Fruit fly (Drosophila melanogaster) whole organism, wandering third instar larva: ENCODE measurements around the gene sesB.

Experiments used
- Abd-B ChIP-seq: fragments of >200 bp; optimal IDR thresholded peaks from 2 replicates; lab custom pipeline; 2017; ENCODE audit warnings: missing biosample characterization, missing genetic modification characterization
- CG32264 ChIP-seq: fragments of 200-800 bp; sonication (Bioruptor generic); optimal IDR thresholded peaks from 2 replicates; lab custom pipeline; 2016; ENCODE audit warnings: missing biosample characterization, missing genetic modification characterization
- CG9705 ChIP-seq: fragments of 200-800 bp; sonication (Bioruptor generic); optimal IDR thresholded peaks from 2 replicates; lab custom pipeline; 2018; ENCODE audit warnings: missing biosample characterization, mild to moderate bottlenecking, missing genetic modification characterization
- CrebA ChIP-seq: fragments of 200-800 bp; sonication (Bioruptor generic); optimal IDR thresholded peaks from 2 replicates; lab custom pipeline; 2016; ENCODE audit warnings: missing biosample characterization, mild to moderate bottlenecking, missing genetic modification characterization, borderline replicate concordance
- Dfd ChIP-seq: fragments of >200 bp; optimal IDR thresholded peaks from 2 replicates; lab custom pipeline; 2017; ENCODE audit warnings: missing biosample characterization, missing genetic modification characterization
- Dif ChIP-seq: fragments of 200-275, 200-300 bp; sonication (Bioruptor generic); optimal IDR thresholded peaks from 2 replicates; lab custom pipeline; 2018; ENCODE audit warnings: missing biosample characterization, missing genetic modification characterization; ENCODE audit not compliant: partially characterized antibody
- GATAd ChIP-seq: sonication (Bioruptor generic); optimal IDR thresholded peaks from 2 replicates; lab custom pipeline; 2016; ENCODE audit warnings: missing biosample characterization, missing genetic modification characterization
- HLH106 ChIP-seq: fragments of 200-800 bp; optimal IDR thresholded peaks from 3 replicates; lab custom pipeline; 2019; ENCODE audit warnings: missing biosample characterization, mild to moderate bottlenecking, missing genetic modification characterization, moderate library complexity
- Hnf4 ChIP-seq: fragments of 200-800 bp; sonication (Bioruptor generic); optimal IDR thresholded peaks from 2 replicates; lab custom pipeline; 2016; ENCODE audit warnings: missing biosample characterization, mild to moderate bottlenecking, missing genetic modification characterization
- Hr78 ChIP-seq: fragments of >200 bp; optimal IDR thresholded peaks from 2 replicates; lab custom pipeline; 2017; ENCODE audit warnings: missing biosample characterization, missing genetic modification characterization
- Hr83 ChIP-seq: fragments of 200-300 bp; sonication (Bioruptor generic); optimal IDR thresholded peaks from 2 replicates; lab custom pipeline; 2016; ENCODE audit warnings: missing biosample characterization, mild to moderate bottlenecking, missing genetic modification characterization, moderate library complexity; ENCODE audit not compliant: poor library complexity, severe bottlenecking
- Jra ChIP-seq: sonication (Bioruptor generic); optimal IDR thresholded peaks from 2 replicates; lab custom pipeline; 2016; ENCODE audit warnings: missing biosample characterization, missing genetic modification characterization
- Mio ChIP-seq: sonication (Bioruptor generic); optimal IDR thresholded peaks from 2 replicates; lab custom pipeline; 2016; ENCODE audit warnings: missing biosample characterization, missing genetic modification characterization
- Myc ChIP-seq: fragments of >200 bp; optimal IDR thresholded peaks from 2 replicates; lab custom pipeline; 2017
- N ChIP-seq: fragments of >200 bp; optimal IDR thresholded peaks from 2 replicates; lab custom pipeline; 2018; ENCODE audit warnings: missing biosample characterization, missing external identifiers, missing genetic modification characterization
- OdsH ChIP-seq: fragments of 200-800 bp; sonication (Bioruptor generic); optimal IDR thresholded peaks from 2 replicates; lab custom pipeline; 2016; ENCODE audit warnings: missing biosample characterization, mild to moderate bottlenecking, missing genetic modification characterization
- Rel ChIP-seq, 2 experiments: fragments of 200-800 bp; sonication (Bioruptor generic) in 1 of 2; optimal IDR thresholded peaks; 2 replicates in 1 of 2; 3 replicates in 1 of 2; lab custom pipeline; 2016 to 2019; ENCODE audit warnings: mild to moderate bottlenecking in 2 of 2, missing biosample characterization in 2 of 2, missing genetic modification characterization in 2 of 2, moderate library complexity in 1 of 2
- Sp1 ChIP-seq: fragments of 200-800 bp; sonication (Bioruptor generic); optimal IDR thresholded peaks from 3 replicates; lab custom pipeline; 2019; ENCODE audit warnings: missing biosample characterization, mild to moderate bottlenecking, missing genetic modification characterization, moderate library complexity
- Vsx2 ChIP-seq: fragments of 200-300, 225-300 bp; sonication (Bioruptor generic); optimal IDR thresholded peaks from 2 replicates; lab custom pipeline; 2018; ENCODE audit warnings: missing biosample characterization, missing genetic modification characterization; ENCODE audit not compliant: partially characterized antibody
- br ChIP-seq: fragments of 200-800 bp; sonication (Bioruptor generic); optimal IDR thresholded peaks from 2 replicates; lab custom pipeline; 2016; ENCODE audit warnings: missing biosample characterization, missing genetic modification characterization
- brk ChIP-seq: fragments of 200-800 bp; sonication (Bioruptor generic); optimal IDR thresholded peaks from 2 replicates; lab custom pipeline; 2016; ENCODE audit warnings: missing biosample characterization, mild to moderate bottlenecking, missing genetic modification characterization
- dl ChIP-seq, 2 experiments: fragments of 175-275, 200-275 bp in 1 of 2; fragments of 200-275 bp in 1 of 2; sonication (Bioruptor generic); optimal IDR thresholded peaks; lab custom pipeline; 2018; ENCODE audit warnings: mild to moderate bottlenecking in 2 of 2, missing biosample characterization in 2 of 2, missing genetic modification characterization in 2 of 2, moderate library complexity in 2 of 2; ENCODE audit not compliant: partially characterized antibody in 2 of 2, insufficient read depth in 1 of 2
- dmrt93B ChIP-seq: fragments of 200-800 bp; sonication (Bioruptor generic); optimal IDR thresholded peaks from 2 replicates; lab custom pipeline; 2018; ENCODE audit warnings: missing biosample characterization, mild to moderate bottlenecking, missing genetic modification characterization
- dsf ChIP-seq: sonication (Bioruptor generic); optimal IDR thresholded peaks from 2 replicates; lab custom pipeline; 2016; ENCODE audit warnings: missing biosample characterization, missing genetic modification characterization, borderline replicate concordance
- ey ChIP-seq: fragments of 200-800 bp; sonication (Bioruptor generic); optimal IDR thresholded peaks from 2 replicates; lab custom pipeline; 2016; ENCODE audit warnings: missing biosample characterization, missing genetic modification characterization
- foxo ChIP-seq, 2 experiments: fragments of 200-800 bp; sonication (Bioruptor generic); optimal IDR thresholded peaks; 2 replicates in 1 of 2; 3 replicates in 1 of 2; lab custom pipeline; 2016 to 2017; ENCODE audit warnings: missing biosample characterization in 2 of 2, missing genetic modification characterization in 2 of 2
- fru ChIP-seq: fragments of 200-800 bp; sonication (Bioruptor generic); optimal IDR thresholded peaks from 3 replicates; lab custom pipeline; 2016; ENCODE audit warnings: missing biosample characterization, mild to moderate bottlenecking, missing genetic modification characterization
- h ChIP-seq: fragments of 200-800 bp; sonication (Bioruptor generic); optimal IDR thresholded peaks from 3 replicates; lab custom pipeline; 2016; ENCODE audit warnings: missing biosample characterization, mild to moderate bottlenecking, missing genetic modification characterization
- jim ChIP-seq: fragments of 175-275, 200-325 bp; sonication (Bioruptor generic); optimal IDR thresholded peaks from 2 replicates; lab custom pipeline; 2016; ENCODE audit warnings: missing biosample characterization, mild to moderate bottlenecking, missing genetic modification characterization
- lola ChIP-seq: fragments of >200 bp; optimal IDR thresholded peaks from 2 replicates; lab custom pipeline; 2017; ENCODE audit warnings: missing biosample characterization, missing genetic modification characterization
- pan ChIP-seq: fragments of >200 bp; optimal IDR thresholded peaks from 2 replicates; lab custom pipeline; 2017
- psq ChIP-seq: fragments of 200-800 bp; sonication (Bioruptor generic); optimal IDR thresholded peaks from 3 replicates; lab custom pipeline; 2017; ENCODE audit warnings: missing biosample characterization, mild to moderate bottlenecking, missing genetic modification characterization, moderate library complexity
- rgr ChIP-seq: fragments of 200-800 bp; sonication (Bioruptor generic); optimal IDR thresholded peaks from 3 replicates; lab custom pipeline; 2016; ENCODE audit warnings: missing biosample characterization, mild to moderate bottlenecking, missing genetic modification characterization
- sage ChIP-seq: fragments of 200-800 bp; sonication (Bioruptor generic); optimal IDR thresholded peaks from 2 replicates; lab custom pipeline; 2016; ENCODE audit warnings: missing biosample characterization, mild to moderate bottlenecking, missing genetic modification characterization
- sv ChIP-seq: fragments of 200-800 bp; sonication (Bioruptor generic); optimal IDR thresholded peaks from 3 replicates; lab custom pipeline; 2016; ENCODE audit warnings: missing biosample characterization, missing genetic modification characterization
- tai ChIP-seq: sonication (Bioruptor generic); optimal IDR thresholded peaks from 2 replicates; lab custom pipeline; 2016; ENCODE audit warnings: missing biosample characterization, missing genetic modification characterization
- usp ChIP-seq: fragments of >200 bp; optimal IDR thresholded peaks from 2 replicates; lab custom pipeline; 2017; ENCODE audit warnings: missing biosample characterization, missing genetic modification characterization
- woc ChIP-seq: sonication (Bioruptor generic); optimal IDR thresholded peaks from 2 replicates; lab custom pipeline; 2016; ENCODE audit warnings: missing biosample characterization, mild to moderate bottlenecking, missing genetic modification characterization

sesB gene

dm6 chrX:10768043-10768674 is 18.6 kb downstream of the sesB start, which contains the start of the genes Atg8a and BTBD9:
Atg8a (minus strand) TSS chrX:10768338.
BTBD9 (plus strand) TSS chrX:10768537.
- peak; percentile 12 for TF ChIP-seq OdsH (GFP tag; lab: Kevin White, UChicago)
- TF ChIP-seq HLH106 (tag; lab: Kevin White, UChicago) = no peak
- no peak for TF ChIP-seq pan
- TF ChIP-seq psq = no peak
- TF ChIP-seq rgr = peak; percentile 28
- TF ChIP-seq jim (GFP tag; lab: Kevin White, UChicago) = no peak
- TF ChIP-seq Hnf4 (GFP tag; lab: Kevin White, UChicago) = no peak
- no peak for TF ChIP-seq Dif (GFP tag; lab: Kevin White, UChicago)
- peak; percentile 45 for TF ChIP-seq Hr83 (GFP tag; lab: Kevin White, UChicago)
- TF ChIP-seq GATAd = no peak
- no peak for TF ChIP-seq CG9705
- TF ChIP-seq lola (GFP tag; lab: Kevin White, UChicago) = no peak
- TF ChIP-seq dsf (GFP tag; lab: Kevin White, UChicago) = no peak
- TF ChIP-seq Sp1 (GFP tag; lab: Kevin White, UChicago) = no peak
- TF ChIP-seq sv (GFP tag; lab: Kevin White, UChicago) = peak; percentile 15
- peak in 1 of 2 experiments; percentile 0 for TF ChIP-seq foxo (GFP tag; optimal IDR thresholded peaks at IDR 0.05; lab: Kevin White, UChicago)
- no peak for TF ChIP-seq dmrt93B (GFP tag; lab: Kevin White, UChicago)
- TF ChIP-seq Hr78 (GFP tag; lab: Kevin White, UChicago) = no peak
- no peak for TF ChIP-seq Vsx2
- TF ChIP-seq Rel (GFP tag; optimal IDR thresholded peaks at IDR 0.05; lab: Kevin White, UChicago) = no peak
- TF ChIP-seq Rel (tag; optimal IDR thresholded peaks at IDR 0.05; lab: Kevin White, UChicago) = peak; percentile 19
- no peak for TF ChIP-seq woc (GFP tag; lab: Kevin White, UChicago)
- no peak for TF ChIP-seq brk (GFP tag; lab: Kevin White, UChicago)
- TF ChIP-seq h (GFP tag; lab: Kevin White, UChicago) = peak; percentile 23
- no peak for TF ChIP-seq dl (GFP tag; optimal IDR thresholded peaks at IDR 0.05; lab: Kevin White, UChicago; ENCODE audit: insufficient read depth in 1 of 2, partially characterized antibody in 2 of 2)
- no peak for TF ChIP-seq CrebA (GFP tag; lab: Kevin White, UChicago)
- no peak for TF ChIP-seq ey
- no peak for TF ChIP-seq Jra
- no peak for TF ChIP-seq CG32264 (GFP tag; lab: Kevin White, UChicago)
- no peak for TF ChIP-seq sage
- peak; percentile 64 for TF ChIP-seq Myc (lab: Kevin White, UChicago)
- no peak for TF ChIP-seq N (GFP tag; lab: Kevin White, UChicago)
- TF ChIP-seq Mio (GFP tag; lab: Kevin White, UChicago) = no peak
- TF ChIP-seq tai = no peak
- TF ChIP-seq br (GFP tag; lab: Kevin White, UChicago) = peak; percentile 13
- TF ChIP-seq usp (GFP tag; lab: Kevin White, UChicago) = no peak
- no peak for TF ChIP-seq Dfd (GFP tag; lab: Kevin White, UChicago)
- peak; percentile 35 for TF ChIP-seq fru
- TF ChIP-seq Abd-B (GFP tag; lab: Kevin White, UChicago) = no peak

- TF ChIP-seq N (GFP tag; lab: Kevin White, UChicago) (peak; percentile 72), Jra (no peak), br (GFP tag; lab: Kevin White, UChicago) (peak; percentile 66), sage (no peak), foxo (GFP tag; optimal IDR thresholded peaks at IDR 0.05; lab: Kevin White, UChicago) (peak in 1 of 2 experiments; percentile 54), CrebA (GFP tag; lab: Kevin White, UChicago) (no peak), Abd-B (GFP tag; lab: Kevin White, UChicago) (no peak), sv (GFP tag; lab: Kevin White, UChicago) (peak; percentile 51), usp (GFP tag; lab: Kevin White, UChicago) (no peak), dmrt93B (GFP tag; lab: Kevin White, UChicago) (peak; percentile 14), h (GFP tag; lab: Kevin White, UChicago) (peak; percentile 68), Sp1 (GFP tag; lab: Kevin White, UChicago) (peak; percentile 35), HLH106 (tag; lab: Kevin White, UChicago) (peak; percentile 58), Hr83 (GFP tag; lab: Kevin White, UChicago) (peak; percentile 28), Hr78 (GFP tag; lab: Kevin White, UChicago) (no peak), brk (GFP tag; lab: Kevin White, UChicago) (peak; percentile 14), Rel (GFP tag; optimal IDR thresholded peaks at IDR 0.05; lab: Kevin White, UChicago) (no peak), Rel (tag; optimal IDR thresholded peaks at IDR 0.05; lab: Kevin White, UChicago) (peak; percentile 45), Dif (GFP tag; lab: Kevin White, UChicago) (no peak), fru (peak; percentile 68), Dfd (GFP tag; lab: Kevin White, UChicago) (no peak), CG32264 (GFP tag; lab: Kevin White, UChicago) (peak; percentile 5), dl (GFP tag; optimal IDR thresholded peaks at IDR 0.05; lab: Kevin White, UChicago; ENCODE audit: insufficient read depth in 1 of 2, partially characterized antibody in 2 of 2) (no peak), ey (peak; percentile 68), Vsx2 (no peak), Hnf4 (GFP tag; lab: Kevin White, UChicago) (peak; percentile 38), Myc (lab: Kevin White, UChicago) (no peak), psq (peak; percentile 40), rgr (peak; percentile 58), woc (GFP tag; lab: Kevin White, UChicago) (peak; percentile 50), Mio (GFP tag; lab: Kevin White, UChicago) (no peak), jim (GFP tag; lab: Kevin White, UChicago) (no peak), OdsH (GFP tag; lab: Kevin White, UChicago) (peak; percentile 32), GATAd (no peak)
These were observed 19.3 kb downstream of the sesB start for dm6 chrX:10767350-10768005.
